Worm (Caenorhabditis elegans): ENCODE data around the gene atad-3.

DNA sequence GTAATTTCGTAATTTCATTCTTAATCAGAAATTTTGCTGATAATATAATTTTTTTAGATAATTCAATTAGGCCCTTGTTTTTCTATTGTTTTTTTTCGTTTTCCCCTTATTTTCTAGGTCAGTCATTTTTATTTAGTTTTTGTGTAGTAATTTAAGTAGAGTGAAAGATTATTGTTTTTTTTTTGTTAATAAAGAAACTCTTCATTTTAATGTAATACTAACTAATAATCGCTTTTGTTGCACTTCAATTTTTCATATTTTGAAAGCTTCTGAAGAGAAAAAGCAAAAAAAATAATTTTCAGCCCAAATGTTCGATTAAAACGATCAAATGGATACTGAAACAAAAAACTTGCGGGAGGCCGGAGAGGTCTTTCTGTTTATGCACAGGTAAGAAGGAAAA, 2.2 kb downstream of the atad-3 start, which contains the start of gene F54B3.1:
- TF ChIP-seq med-1 (GFP tag; optimal IDR thresholded peaks at IDR 0.05; ENCODE audit: insufficient read depth): no peak
- TF ChIP-seq ztf-23 (GFP tag; IDR thresholded peaks at IDR 0.05): no peak
- no peak for TF ChIP-seq ztf-29 (GFP tag; IDR thresholded peaks at IDR 0.05)
- TF ChIP-seq flt-1 (GFP tag; IDR thresholded peaks at IDR 0.05): no peak
- no peak for TF ChIP-seq tab-1 (GFP tag; IDR thresholded peaks at IDR 0.05)
- TF ChIP-seq ref-1 (GFP tag; conservative IDR thresholded peaks at IDR 0.05): no peak
- TF ChIP-seq klf-2 (GFP tag; conservative IDR thresholded peaks at IDR 0.05): no peak

Data from whole organism, midembryonic.